Worm (Caenorhabditis elegans): ENCODE data around the gene bicd-1.

ce11 chrIV:6542962-6543361 is 29.2 kb downstream of the bicd-1 start:
- TF ChIP-seq dmd-4 (tag; optimal IDR thresholded peaks at IDR 0.05) (no peak), ZK546.5 (tag; optimal IDR thresholded peaks at IDR 0.05) (no peak), unc-39 (tag; optimal IDR thresholded peaks at IDR 0.05) (no peak)
